Fruit fly (Drosophila melanogaster) whole organism, embryonic: ENCODE measurements around the gene Cipc.

Experiments
- Abd-B ChIP-seq: fragments of 200-800 bp; sonication (Bioruptor generic); optimal IDR thresholded peaks from 2 replicates; lab custom pipeline; 2018; ENCODE audit warnings: missing biosample characterization, mild to moderate bottlenecking, missing genetic modification characterization, moderate library complexity
- Antp ChIP-seq: fragments of 200-800 bp; sonication (Bioruptor generic); optimal IDR thresholded peaks from 3 replicates; lab custom pipeline; 2016; ENCODE audit warnings: missing biosample characterization, missing genetic modification characterization
- Atf6 ChIP-seq: fragments of 200-800 bp; sonication (Bioruptor generic); IDR thresholded peaks from 2 replicates; pipeline ENCODE4 v1.3.6; 2022; ENCODE audit warnings: missing biosample characterization, missing genetic modification characterization
- Bdp1 ChIP-seq: fragments of 200-800 bp; sonication (Bioruptor generic); optimal IDR thresholded peaks from 3 replicates; lab custom pipeline; 2016; ENCODE audit warnings: missing biosample characterization, missing genetic modification characterization
- C15 ChIP-seq: fragments of 200-800 bp; sonication (Bioruptor generic); IDR thresholded peaks from 3 replicates; pipeline ENCODE4 v1.3.6; 2022; ENCODE audit warnings: missing biosample characterization, missing genetic modification characterization
- CG1024 ChIP-seq: fragments of 200-800 bp; sonication (Bioruptor generic); IDR thresholded peaks from 2 replicates; pipeline ENCODE4 v1.3.6; 2022; ENCODE audit warnings: missing biosample characterization, missing genetic modification characterization
- CG10654 ChIP-seq: fragments of 200-800 bp; sonication (Bioruptor generic); optimal IDR thresholded peaks from 2 replicates; lab custom pipeline; 2016; ENCODE audit warnings: missing biosample characterization, missing genetic modification characterization
- CG10959 ChIP-seq: fragments of 200-800 bp; sonication (Bioruptor generic); IDR thresholded peaks from 2 replicates; pipeline ENCODE4 v1.3.6; 2022; ENCODE audit warnings: missing biosample characterization, missing genetic modification characterization
- CG13775 ChIP-seq: fragments of 200-800 bp; sonication (Bioruptor generic); optimal IDR thresholded peaks from 3 replicates; lab custom pipeline; 2017; ENCODE audit warnings: missing biosample characterization, mild to moderate bottlenecking, missing genetic modification characterization
- CG15514 ChIP-seq: fragments of 200-800 bp; sonication (Bioruptor generic); optimal IDR thresholded peaks from 3 replicates; lab custom pipeline; 2017; ENCODE audit warnings: missing biosample characterization, missing genetic modification characterization, mild to moderate bottlenecking, moderate library complexity, missing genetic modification reagents
- CG1602 ChIP-seq: fragments of 200-800 bp; sonication (Bioruptor generic); optimal IDR thresholded peaks from 3 replicates; lab custom pipeline; 2016; ENCODE audit warnings: missing biosample characterization, missing genetic modification characterization
- CG31224 ChIP-seq: fragments of 200-800 bp; sonication (Bioruptor generic); IDR thresholded peaks from 2 replicates; pipeline ENCODE4 v1.3.6; 2022; ENCODE audit warnings: missing biosample characterization, missing genetic modification characterization
- CG3407 ChIP-seq: fragments of 200-800 bp; sonication (Bioruptor generic); optimal IDR thresholded peaks from 2 replicates; lab custom pipeline; 2018; ENCODE audit warnings: missing biosample characterization, mild to moderate bottlenecking, missing genetic modification characterization
- CG3726 ChIP-seq: fragments of 200-800 bp; sonication (Bioruptor generic); IDR thresholded peaks from 3 replicates; pipeline ENCODE4, ENCODE4 v1.3.6; 2022; ENCODE audit warnings: missing biosample characterization, missing genetic modification characterization
- CG6689 ChIP-seq: fragments of 200-800 bp; sonication (Bioruptor generic); IDR thresholded peaks from 2 replicates; pipeline ENCODE4 v1.3.6; 2022; ENCODE audit warnings: missing biosample characterization, missing genetic modification characterization
- CG7271 ChIP-seq: fragments of 200-800 bp; sonication (Bioruptor generic); optimal IDR thresholded peaks from 2 replicates; lab custom pipeline; 2018; ENCODE audit warnings: missing biosample characterization, mild to moderate bottlenecking, missing genetic modification characterization, moderate library complexity
- CG7963 ChIP-seq: fragments of 200-800 bp; sonication (Bioruptor generic); IDR thresholded peaks from 3 replicates; pipeline ENCODE4 v1.3.6; 2022; ENCODE audit warnings: missing biosample characterization, missing genetic modification characterization; ENCODE audit not compliant: partially characterized antibody
- CG8281 ChIP-seq: fragments of 200-800 bp; sonication (Bioruptor generic); optimal IDR thresholded peaks from 2 replicates; lab custom pipeline; 2018; ENCODE audit warnings: missing biosample characterization, mild to moderate bottlenecking, missing genetic modification characterization, moderate library complexity
- CG9609 ChIP-seq: fragments of 200-800 bp; sonication (Bioruptor generic); optimal IDR thresholded peaks from 3 replicates; lab custom pipeline; 2016; ENCODE audit warnings: missing biosample characterization, missing genetic modification characterization
- CG9817 ChIP-seq: fragments of 200-800 bp; sonication (Bioruptor generic); optimal IDR thresholded peaks from 2 replicates; lab custom pipeline; 2018; ENCODE audit warnings: missing biosample characterization, mild to moderate bottlenecking, missing genetic modification characterization, moderate library complexity
- Chrac-16 ChIP-seq: fragments of 200-800 bp; sonication (Bioruptor generic); optimal IDR thresholded peaks from 3 replicates; lab custom pipeline; 2016; ENCODE audit warnings: missing biosample characterization, missing genetic modification characterization
- Doc3 ChIP-seq: fragments of 200-800 bp; sonication (Bioruptor generic); IDR thresholded peaks from 3 replicates; pipeline ENCODE4 v1.3.6; 2022; ENCODE audit warnings: missing biosample characterization, missing genetic modification characterization; ENCODE audit not compliant: partially characterized antibody
- E2f1 ChIP-seq: fragments of 200-800 bp; sonication (Bioruptor generic); IDR thresholded peaks from 2 replicates; pipeline ENCODE4 v1.3.6; 2022; ENCODE audit warnings: missing biosample characterization, missing genetic modification characterization
- E2f2 ChIP-seq: fragments of 200-800 bp; sonication (Bioruptor generic); IDR thresholded peaks from 2 replicates; pipeline ENCODE4 v1.3.6; 2022; ENCODE audit warnings: missing biosample characterization, missing genetic modification characterization
- Eip74EF ChIP-seq, 2 experiments: fragments of 200-800 bp in 1 of 2; fragments of >200 bp in 1 of 2; sonication (Bioruptor generic) in 1 of 2; optimal IDR thresholded peaks; 2 replicates each; lab custom pipeline; 2017 to 2019; ENCODE audit warnings: missing biosample characterization in 2 of 2, missing genetic modification characterization in 2 of 2, mild to moderate bottlenecking in 1 of 2, moderate library complexity in 1 of 2
- Ets97D ChIP-seq: fragments of 200-800 bp; sonication (Bioruptor generic); optimal IDR thresholded peaks from 3 replicates; lab custom pipeline; 2016; ENCODE audit warnings: missing biosample characterization, missing genetic modification characterization
- Gsc ChIP-seq: fragments of 200-800 bp; sonication (Bioruptor generic); IDR thresholded peaks from 2 replicates; pipeline ENCODE4 v1.3.6; 2022; ENCODE audit warnings: missing biosample characterization, missing genetic modification characterization
- HLHmδ ChIP-seq: fragments of 200-800 bp; sonication (Bioruptor generic); optimal IDR thresholded peaks from 2 replicates; lab custom pipeline; 2018; ENCODE audit warnings: missing biosample characterization, mild to moderate bottlenecking, missing genetic modification characterization, moderate library complexity
- Myb ChIP-seq: fragments of 200-800 bp; sonication (Bioruptor generic); optimal IDR thresholded peaks from 2 replicates; lab custom pipeline; 2016; ENCODE audit warnings: missing biosample characterization, missing genetic modification characterization
- Opbp ChIP-seq: fragments of 200-800 bp; sonication (Bioruptor generic); IDR thresholded peaks from 3 replicates; pipeline ENCODE4 v1.3.6; 2022; ENCODE audit warnings: missing biosample characterization, missing genetic modification characterization; ENCODE audit not compliant: partially characterized antibody
- Ravus ChIP-seq: fragments of 200-800 bp; sonication (Bioruptor generic); IDR thresholded peaks from 2 replicates; pipeline ENCODE4 v1.3.6; 2022; ENCODE audit warnings: missing biosample characterization, missing genetic modification characterization
- Sin3A ChIP-seq: fragments of >200 bp; optimal IDR thresholded peaks from 2 replicates; lab custom pipeline; 2018
- TFAM ChIP-seq: fragments of 200-800 bp; sonication (Bioruptor generic); optimal IDR thresholded peaks from 2 replicates; lab custom pipeline; 2017; ENCODE audit warnings: missing biosample characterization, missing genetic modification characterization, inconsistent platforms
- Tbp ChIP-seq: fragments of >200 bp; optimal IDR thresholded peaks from 2 replicates; lab custom pipeline; 2018; ENCODE audit warnings: missing biosample characterization, missing genetic modification characterization
- Xbp1 ChIP-seq: fragments of 200-800 bp; sonication (Bioruptor generic); optimal IDR thresholded peaks from 3 replicates; lab custom pipeline; 2016; ENCODE audit warnings: missing biosample characterization, mild to moderate bottlenecking, missing genetic modification characterization
- amos ChIP-seq: fragments of 200-800 bp; sonication (Bioruptor generic); IDR thresholded peaks from 2 replicates; pipeline ENCODE4 v1.3.6; 2022; ENCODE audit warnings: missing biosample characterization, missing genetic modification characterization; ENCODE audit not compliant: partially characterized antibody
- ash1 ChIP-seq: fragments of 200-800 bp; sonication (Bioruptor generic); optimal IDR thresholded peaks from 2 replicates; lab custom pipeline; 2018; ENCODE audit warnings: missing biosample characterization, mild to moderate bottlenecking, missing genetic modification characterization
- az2 ChIP-seq: fragments of 200-800 bp; sonication (Bioruptor generic); optimal IDR thresholded peaks from 3 replicates; lab custom pipeline; 2016; ENCODE audit warnings: missing biosample characterization, missing genetic modification characterization
- bowl ChIP-seq: fragments of 200-800 bp; sonication (Bioruptor generic); IDR thresholded peaks from 2 replicates; pipeline ENCODE4 v1.3.6; 2022; ENCODE audit warnings: missing biosample characterization, missing genetic modification characterization
- cas ChIP-seq: fragments of 200-800 bp; sonication (Bioruptor generic); IDR thresholded peaks from 2 replicates; pipeline ENCODE4 v1.3.6; 2022; ENCODE audit warnings: missing biosample characterization, missing genetic modification characterization
- her ChIP-seq: fragments of 200-800 bp; sonication (Bioruptor generic); optimal IDR thresholded peaks from 2 replicates; lab custom pipeline; 2016; ENCODE audit warnings: missing biosample characterization, missing genetic modification characterization
- inv ChIP-seq: fragments of 200-800 bp; sonication (Bioruptor generic); IDR thresholded peaks from 2 replicates; pipeline ENCODE4 v1.3.6; 2022; ENCODE audit warnings: missing biosample characterization, missing genetic modification characterization; ENCODE audit not compliant: partially characterized antibody
- jumu ChIP-seq: fragments of 200-800 bp; sonication (Bioruptor generic); optimal IDR thresholded peaks from 3 replicates; lab custom pipeline; 2016; ENCODE audit warnings: missing biosample characterization, missing genetic modification characterization
- kay ChIP-seq: fragments of 200-800 bp; sonication (Bioruptor generic); optimal IDR thresholded peaks from 2 replicates; lab custom pipeline; 2016; ENCODE audit warnings: missing biosample characterization, missing genetic modification characterization
- nerfin-1 ChIP-seq: fragments of 200-800 bp; sonication (Bioruptor generic); optimal IDR thresholded peaks from 3 replicates; lab custom pipeline; 2019; ENCODE audit warnings: missing biosample characterization, mild to moderate bottlenecking, missing genetic modification characterization, moderate library complexity
- p53 ChIP-seq: fragments of 200-800 bp; sonication (Bioruptor generic); optimal IDR thresholded peaks from 2 replicates; lab custom pipeline; 2016; ENCODE audit warnings: missing biosample characterization, missing genetic modification characterization
- pita ChIP-seq: fragments of 200-800 bp; sonication (Bioruptor generic); optimal IDR thresholded peaks from 2 replicates; lab custom pipeline; 2017; ENCODE audit warnings: missing biosample characterization, mild to moderate bottlenecking, missing genetic modification characterization
- schlank ChIP-seq: fragments of 200-800 bp; sonication (Bioruptor generic); optimal IDR thresholded peaks from 2 replicates; lab custom pipeline; 2018; ENCODE audit warnings: missing biosample characterization, mild to moderate bottlenecking, missing genetic modification characterization
- sd ChIP-seq: fragments of 200-800 bp; sonication (Bioruptor generic); optimal IDR thresholded peaks from 3 replicates; lab custom pipeline; 2018; ENCODE audit warnings: missing biosample characterization, mild to moderate bottlenecking, missing genetic modification characterization, moderate library complexity
- sim ChIP-seq: fragments of 200-800 bp; sonication (Bioruptor generic); IDR thresholded peaks from 2 replicates; pipeline ENCODE4 v1.3.6; 2022; ENCODE audit warnings: missing biosample characterization, missing genetic modification characterization
- sima ChIP-seq: fragments of 200-800 bp; sonication (Bioruptor generic); optimal IDR thresholded peaks from 2 replicates; lab custom pipeline; 2016; ENCODE audit warnings: missing biosample characterization, missing genetic modification characterization
- wor ChIP-seq: fragments of 200-800 bp; sonication (Bioruptor generic); IDR thresholded peaks from 2 replicates; pipeline ENCODE4 v1.3.6; 2022; ENCODE audit warnings: missing biosample characterization, missing genetic modification characterization
- z ChIP-seq: fragments of 200-800 bp; sonication (Bioruptor generic); IDR thresholded peaks from 3 replicates; pipeline ENCODE4 v1.3.6; 2022; ENCODE audit warnings: missing biosample characterization, missing genetic modification characterization

Cipc gene

dm6 chr3R:26137189-26137588, 30.5 kb downstream of the Cipc start (continued):
- TF ChIP-seq Opbp (GFP tag; lab: Robert Waterston, UW) (peak; percentile 39; the same call in 1 of the 3 replicates), CG13775 (no peak), Myb (GFP tag; lab: Kevin White, UChicago) (peak; percentile 94), ash1 (GFP tag; lab: Kevin White, UChicago) (no peak), CG31224 (GFP tag; lab: Robert Waterston, UW) (no peak), C15 (GFP tag; lab: Robert Waterston, UW) (no peak), sd (tag; lab: Kevin White, UChicago) (peak; percentile 26), Chrac-16 (GFP tag; lab: Kevin White, UChicago) (no peak), pita (GFP tag; lab: Kevin White, UChicago) (no peak), nerfin-1 (no peak), Abd-B (GFP tag; lab: Kevin White, UChicago) (peak; percentile 20), her (GFP tag; lab: Kevin White, UChicago) (no peak), CG7271 (tag; lab: Kevin White, UChicago) (no peak), Gsc (GFP tag; lab: Robert Waterston, UW) (no peak), Ravus (GFP tag; lab: Robert Waterston, UW) (no peak), CG3726 (GFP tag; lab: Robert Waterston, UW) (no peak), jumu (GFP tag; lab: Kevin White, UChicago) (no peak), inv (GFP tag; lab: Robert Waterston, UW) (no peak), cas (GFP tag; lab: Robert Waterston, UW) (no peak), CG10959 (GFP tag; lab: Robert Waterston, UW) (no peak), Bdp1 (no peak), CG9609 (GFP tag; lab: Kevin White, UChicago) (no peak), TFAM (GFP tag; lab: Kevin White, UChicago) (no peak), CG15514 (GFP tag; lab: Kevin White, UChicago) (no peak), Ets97D (GFP tag; lab: Kevin White, UChicago) (no peak), Tbp (GFP tag; lab: Kevin White, UChicago) (no peak), kay (GFP tag; lab: Kevin White, UChicago) (no peak), CG8281 (no peak), Atf6 (GFP tag; lab: Robert Waterston, UW) (no peak), z (GFP tag; lab: Robert Waterston, UW) (no peak), CG1602 (no peak), CG3407 (no peak), CG6689 (GFP tag; lab: Robert Waterston, UW) (no peak), Eip74EF (GFP tag; optimal IDR thresholded peaks at IDR 0.05; lab: Kevin White, UChicago) (no peak), sima (no peak), Sin3A (lab: Kevin White, UChicago) (no peak), sim (GFP tag; lab: Robert Waterston, UW) (no peak), CG10654 (GFP tag; lab: Kevin White, UChicago) (no peak), wor (no peak), az2 (GFP tag; lab: Kevin White, UChicago) (no peak), amos (GFP tag; lab: Robert Waterston, UW) (peak; percentile 33; the same call in 1 of the 2 replicates), Antp (no peak), bowl (GFP tag; lab: Robert Waterston, UW) (no peak), E2f1 (no peak), HLHmδ (GFP tag; lab: Kevin White, UChicago) (no peak), Doc3 (no peak), schlank (no peak), CG7963 (GFP tag; lab: Robert Waterston, UW) (no peak), CG1024 (no peak), p53 (GFP tag; lab: Kevin White, UChicago) (no peak), CG9817 (no peak), E2f2 (GFP tag; lab: Robert Waterston, UW) (peak; percentile 91), Xbp1 (GFP tag; lab: Kevin White, UChicago) (peak; percentile 36)
